Worm (Caenorhabditis elegans): ENCODE data around the gene fcmt-1.

The fcmt-1 gene

ce11 chrII:11681136-11681824 lies 28.1 kb downstream of the fcmt-1 start, which contains the start of the genes sfxn-1.4 and C47D12.4:
sfxn-1.4 (minus strand) TSS chrII:11681236.
C47D12.4 (plus strand) TSS chrII:11681774.
- TF ChIP-seq peb-1 (tag; optimal IDR thresholded peaks at IDR 0.05): no peak
- TF ChIP-seq crh-2 (tag; optimal IDR thresholded peaks at IDR 0.05): no peak
- no peak for TF ChIP-seq sem-4 (tag; optimal IDR thresholded peaks at IDR 0.05)
- TF ChIP-seq nhr-237 (tag; optimal IDR thresholded peaks at IDR 0.05): no peak
- no peak for TF ChIP-seq lsy-2 (tag; optimal IDR thresholded peaks at IDR 0.05)
- TF ChIP-seq gmeb-1 (tag; optimal IDR thresholded peaks at IDR 0.05): no peak
- no peak for TF ChIP-seq lin-13 (GFP tag; optimal IDR thresholded peaks at IDR 0.05)
- TF ChIP-seq R02D3.7 (tag; optimal IDR thresholded peaks at IDR 0.05): no peak
- TF ChIP-seq elt-1 (tag; optimal IDR thresholded peaks at IDR 0.05): no peak
- no peak for TF ChIP-seq zag-1 (tag; optimal IDR thresholded peaks at IDR 0.05)
- no peak for TF ChIP-seq nhr-23 (tag; optimal IDR thresholded peaks at IDR 0.05)
- TF ChIP-seq sma-9 (GFP tag; optimal IDR thresholded peaks at IDR 0.05): no peak
- no peak for TF ChIP-seq sma-9 (tag; optimal IDR thresholded peaks at IDR 0.05)
- TF ChIP-seq alr-1 (tag; optimal IDR thresholded peaks at IDR 0.05): no peak
- no peak for TF ChIP-seq unc-39 (tag; optimal IDR thresholded peaks at IDR 0.05)
- TF ChIP-seq ZK546.5 (tag; optimal IDR thresholded peaks at IDR 0.05): no peak
- no peak for TF ChIP-seq C34F6.9 (tag; optimal IDR thresholded peaks at IDR 0.05)
- TF ChIP-seq unc-55 (GFP tag; optimal IDR thresholded peaks at IDR 0.05): no peak
- TF ChIP-seq nhr-25 (tag; optimal IDR thresholded peaks at IDR 0.05): no peak
- no peak for TF ChIP-seq ceh-82 (tag; optimal IDR thresholded peaks at IDR 0.05)

DNA sequence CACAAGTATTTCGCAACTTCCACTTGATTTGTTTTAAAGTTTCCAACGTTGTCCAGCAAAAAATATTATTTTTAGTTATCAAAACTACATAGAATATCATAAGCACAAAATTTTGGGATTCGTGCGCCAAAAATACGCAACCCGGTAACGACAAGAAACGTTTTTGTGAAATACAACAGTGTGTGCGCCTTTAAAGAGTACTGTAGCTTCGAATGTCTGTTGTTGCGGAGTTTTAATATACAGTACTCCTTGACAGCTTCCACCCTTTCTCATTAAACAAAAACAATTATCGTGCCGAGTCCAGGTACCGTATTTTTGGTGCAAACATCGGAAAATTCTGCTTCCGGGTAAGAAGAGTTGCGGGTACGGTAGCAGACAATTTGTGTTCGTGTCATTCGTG lies 29.1 kb downstream of the fcmt-1 start:
- TF ChIP-seq elt-3 (tag; optimal IDR thresholded peaks at IDR 0.05): no peak
- TF ChIP-seq zag-1 (tag; optimal IDR thresholded peaks at IDR 0.05): no peak
- no peak for TF ChIP-seq ZK546.5 (tag; optimal IDR thresholded peaks at IDR 0.05)
- no peak for TF ChIP-seq nhr-129 (tag; optimal IDR thresholded peaks at IDR 0.05)
- TF ChIP-seq Y55F3AM.14 (GFP tag; optimal IDR thresholded peaks at IDR 0.05): no peak
- no peak for TF ChIP-seq nhr-12 (tag; optimal IDR thresholded peaks at IDR 0.05)
- TF ChIP-seq gmeb-1 (tag; optimal IDR thresholded peaks at IDR 0.05): no peak
- no peak for TF ChIP-seq nhr-10 (tag; optimal IDR thresholded peaks at IDR 0.05)
- TF ChIP-seq ama-1 (optimal IDR thresholded peaks at IDR 0.05): no peak
- TF ChIP-seq lsy-2 (tag; optimal IDR thresholded peaks at IDR 0.05): no peak
- no peak for TF ChIP-seq sma-3 (GFP tag; optimal IDR thresholded peaks at IDR 0.05)
- no peak for TF ChIP-seq dmd-4 (tag; optimal IDR thresholded peaks at IDR 0.05)
- no peak for TF ChIP-seq nhr-23 (tag; optimal IDR thresholded peaks at IDR 0.05)
- no peak for TF ChIP-seq ztf-11 (tag; optimal IDR thresholded peaks at IDR 0.05)

DNA sequence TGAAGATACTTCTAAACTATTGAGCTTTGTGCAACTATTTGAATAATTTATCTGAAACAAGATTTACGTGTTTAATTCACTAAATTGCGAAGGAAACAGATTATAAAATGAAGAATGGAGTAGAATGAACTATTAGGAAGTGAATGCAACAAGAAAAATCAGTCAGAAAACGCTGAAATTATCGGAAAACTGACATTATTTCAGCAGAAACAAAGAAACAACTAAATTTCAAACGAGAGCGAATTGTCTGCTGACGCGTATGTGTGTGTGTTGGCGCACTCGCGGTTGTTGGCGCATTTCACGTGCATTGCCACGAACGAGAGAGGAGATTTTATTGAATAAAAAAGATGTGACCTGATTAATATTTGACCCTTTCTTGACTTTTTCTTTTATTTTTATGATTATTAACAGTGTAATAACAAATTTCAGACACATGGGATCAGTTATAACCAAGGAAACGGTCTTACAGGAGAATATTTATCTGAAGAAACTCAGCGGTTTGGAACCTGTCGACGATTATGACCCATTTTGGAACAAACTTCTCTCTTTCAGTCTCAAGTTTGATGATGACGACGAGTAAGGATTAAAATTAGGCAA lies 33.4 kb downstream of the fcmt-1 start, which contains the start of the genes trr-1 and C47D12.2:
trr-1 (minus strand) TSS at position 51 of the 597 bp plus-strand sequence.
C47D12.2 (plus strand) TSS at position 430 of the 597 bp plus-strand sequence.
- peak; percentile 64 for TF ChIP-seq sma-3 (GFP tag; optimal IDR thresholded peaks at IDR 0.05)
- TF ChIP-seq nhr-21 (tag; optimal IDR thresholded peaks at IDR 0.05): peak; percentile 10
- peak; percentile 2 for TF ChIP-seq mab-5 (tag; optimal IDR thresholded peaks at IDR 0.05)
- TF ChIP-seq sma-9 (GFP tag; optimal IDR thresholded peaks at IDR 0.05): peak; percentile 54
- no peak for TF ChIP-seq sma-9 (tag; optimal IDR thresholded peaks at IDR 0.05)
- peak; percentile 14 for TF ChIP-seq R02D3.7 (tag; optimal IDR thresholded peaks at IDR 0.05)
- TF ChIP-seq ztf-11 (tag; optimal IDR thresholded peaks at IDR 0.05): no peak
- peak in 1 of 2 experiments; percentile 69 for TF ChIP-seq lsy-2 (tag; optimal IDR thresholded peaks at IDR 0.05)
- TF ChIP-seq ceh-82 (tag; optimal IDR thresholded peaks at IDR 0.05): no peak
- TF ChIP-seq lin-39 (tag; optimal IDR thresholded peaks at IDR 0.05): no peak
- peak; percentile 58 for TF ChIP-seq lin-11 (tag; optimal IDR thresholded peaks at IDR 0.05)
- peak; percentile 43 for TF ChIP-seq fos-1 (tag; optimal IDR thresholded peaks at IDR 0.05)
- peak; percentile 81 for TF ChIP-seq nhr-129 (tag; optimal IDR thresholded peaks at IDR 0.05)
- no peak for TF ChIP-seq nhr-6 (tag; optimal IDR thresholded peaks at IDR 0.05)
- no peak for TF ChIP-seq nhr-77 (tag; optimal IDR thresholded peaks at IDR 0.05)
- TF ChIP-seq crh-2 (tag; optimal IDR thresholded peaks at IDR 0.05): no peak

ce11 chrII:11658854-11659253 lies 50.5 kb downstream of the fcmt-1 start:
- no peak for TF ChIP-seq mdl-1 (tag; optimal IDR thresholded peaks at IDR 0.05)
- TF ChIP-seq nhr-11 (tag; optimal IDR thresholded peaks at IDR 0.05): no peak
- no peak for TF ChIP-seq mab-5 (tag; optimal IDR thresholded peaks at IDR 0.05)
- TF ChIP-seq sma-3 (GFP tag; optimal IDR thresholded peaks at IDR 0.05): no peak
- no peak for TF ChIP-seq crh-2 (tag; optimal IDR thresholded peaks at IDR 0.05)
- no peak for TF ChIP-seq unc-55 (GFP tag; optimal IDR thresholded peaks at IDR 0.05)
- no peak for TF ChIP-seq nhr-25 (tag; optimal IDR thresholded peaks at IDR 0.05)
- no peak for TF ChIP-seq skn-1 (tag; optimal IDR thresholded peaks at IDR 0.05)
- TF ChIP-seq nhr-23 (tag; optimal IDR thresholded peaks at IDR 0.05): no peak
- TF ChIP-seq ama-1 (optimal IDR thresholded peaks at IDR 0.05): no peak
- TF ChIP-seq ztf-4 (tag; optimal IDR thresholded peaks at IDR 0.05): no peak
- TF ChIP-seq F13H6.1 (tag; optimal IDR thresholded peaks at IDR 0.05): no peak
- TF ChIP-seq zag-1 (tag; optimal IDR thresholded peaks at IDR 0.05): no peak
